Worm (Caenorhabditis elegans) whole organism, L2 larva: ENCODE measurements around the gene ZK867.2.

ENCODE experiments used
- C34F6.9 ChIP-seq: fragments of 150-350 bp; optimal IDR thresholded peaks from 2 replicates; lab custom pipeline; 2014; ENCODE audit warnings: missing biosample characterization, missing genetic modification characterization
- R02D3.7 ChIP-seq: fragments of 150-350 bp; optimal IDR thresholded peaks from 2 replicates; lab custom pipeline; 2014; ENCODE audit warnings: missing biosample characterization, missing genetic modification characterization
- alr-1 ChIP-seq: fragments of 150-350 bp; optimal IDR thresholded peaks from 2 replicates; lab custom pipeline; 2014; ENCODE audit warnings: missing biosample characterization, missing genetic modification characterization
- ama-1 ChIP-seq: fragments of 150-350 bp; optimal IDR thresholded peaks from 2 replicates; lab custom pipeline; 2018; ENCODE audit warnings: inconsistent platforms
- blmp-1 ChIP-seq: sonication (generic microtip); optimal IDR thresholded peaks from 2 replicates; lab custom pipeline; 2017; ENCODE audit warnings: missing genetic modification characterization, mild to moderate bottlenecking, missing compliant biosample characterization, antibody characterized with exemption, moderate library complexity; ENCODE audit not compliant: insufficient read depth
- ceh-82 ChIP-seq: fragments of 150-350 bp; optimal IDR thresholded peaks from 2 replicates; lab custom pipeline; 2014; ENCODE audit warnings: missing biosample characterization, missing genetic modification characterization
- crh-2 ChIP-seq: sonication (generic microtip); optimal IDR thresholded peaks from 2 replicates; lab custom pipeline; 2017; ENCODE audit warnings: missing biosample characterization, missing genetic modification characterization
- dmd-4 ChIP-seq: sonication (generic microtip); optimal IDR thresholded peaks from 2 replicates; lab custom pipeline; 2017; ENCODE audit warnings: missing biosample characterization, missing genetic modification characterization
- egl-27 ChIP-seq: sonication (generic microtip); optimal IDR thresholded peaks from 3 replicates; lab custom pipeline; 2017; ENCODE audit warnings: missing biosample characterization, missing genetic modification reagents, missing genetic modification characterization
- elt-1 ChIP-seq: fragments of 150-350 bp; optimal IDR thresholded peaks from 2 replicates; lab custom pipeline; 2014; ENCODE audit warnings: missing biosample characterization, missing genetic modification characterization
- fos-1 ChIP-seq: fragments of 150-350 bp; optimal IDR thresholded peaks from 2 replicates; lab custom pipeline; 2014; ENCODE audit warnings: missing biosample characterization, missing genetic modification characterization
- gmeb-1 ChIP-seq: fragments of 150-350 bp; optimal IDR thresholded peaks from 2 replicates; lab custom pipeline; 2014; ENCODE audit warnings: missing biosample characterization, missing genetic modification characterization
- lin-11 ChIP-seq: fragments of 150-350 bp; sonication (generic microtip); optimal IDR thresholded peaks from 2 replicates; lab custom pipeline; 2014; ENCODE audit warnings: missing biosample characterization, missing genetic modification characterization, inconsistent platforms, mixed read lengths
- lin-13 ChIP-seq: fragments of 150-350 bp; optimal IDR thresholded peaks from 2 replicates; lab custom pipeline; 2014; ENCODE audit warnings: missing biosample characterization, missing genetic modification reagents, missing genetic modification characterization
- lsy-2 ChIP-seq, 2 experiments: fragments of 150-350 bp in 1 of 2; sonication (generic microtip) in 1 of 2; optimal IDR thresholded peaks; 2 replicates each; lab custom pipeline; 2014 to 2017; ENCODE audit warnings: missing biosample characterization in 2 of 2, missing genetic modification characterization in 2 of 2
- mab-5 ChIP-seq: fragments of 150-350 bp; optimal IDR thresholded peaks from 2 replicates; lab custom pipeline; 2014; ENCODE audit warnings: missing biosample characterization, missing genetic modification characterization
- mbf-1 ChIP-seq: sonication (generic microtip); optimal IDR thresholded peaks from 2 replicates; lab custom pipeline; 2017; ENCODE audit warnings: missing biosample characterization, missing genetic modification characterization
- nhr-10 ChIP-seq: sonication (generic microtip); optimal IDR thresholded peaks from 2 replicates; lab custom pipeline; 2017; ENCODE audit warnings: missing biosample characterization, missing genetic modification characterization
- nhr-11 ChIP-seq: fragments of 150-350 bp; optimal IDR thresholded peaks from 2 replicates; lab custom pipeline; 2014; ENCODE audit warnings: missing biosample characterization, missing genetic modification characterization
- nhr-129 ChIP-seq: fragments of 150-350 bp; optimal IDR thresholded peaks from 2 replicates; lab custom pipeline; 2014; ENCODE audit warnings: missing biosample characterization, missing genetic modification characterization
- nhr-23 ChIP-seq: fragments of 150-350 bp; optimal IDR thresholded peaks from 2 replicates; lab custom pipeline; 2014; ENCODE audit warnings: missing biosample characterization, missing genetic modification reagents, missing genetic modification characterization
- nhr-237 ChIP-seq: fragments of 150-350 bp; optimal IDR thresholded peaks from 2 replicates; lab custom pipeline; 2014; ENCODE audit warnings: missing biosample characterization, missing genetic modification characterization
- nhr-25 ChIP-seq: fragments of 150-350 bp; sonication (generic microtip); optimal IDR thresholded peaks from 3 replicates; lab custom pipeline; 2014; ENCODE audit warnings: missing biosample characterization, missing genetic modification characterization
- nhr-6 ChIP-seq: fragments of 150-350 bp; optimal IDR thresholded peaks from 2 replicates; lab custom pipeline; 2014; ENCODE audit warnings: missing biosample characterization, missing genetic modification characterization
- nhr-77 ChIP-seq: fragments of 150-350 bp; optimal IDR thresholded peaks from 2 replicates; lab custom pipeline; 2014; ENCODE audit warnings: missing biosample characterization, missing genetic modification characterization
- skn-1 ChIP-seq: sonication (generic microtip); optimal IDR thresholded peaks from 2 replicates; lab custom pipeline; 2017; ENCODE audit warnings: missing biosample characterization, missing genetic modification characterization
- sma-9 ChIP-seq, 2 experiments: fragments of 150-350 bp in 1 of 2; sonication (generic microtip) in 1 of 2; optimal IDR thresholded peaks; 2 replicates each; lab custom pipeline; 2014 to 2016; ENCODE audit warnings: missing genetic modification characterization in 2 of 2, mild to moderate bottlenecking in 1 of 2, missing biosample characterization in 1 of 2, missing compliant biosample characterization in 1 of 2, missing genetic modification reagents in 1 of 2, moderate library complexity in 1 of 2
- unc-39 ChIP-seq: fragments of 150-350 bp; optimal IDR thresholded peaks from 2 replicates; lab custom pipeline; 2014; ENCODE audit warnings: missing biosample characterization, missing genetic modification characterization
- unc-55 ChIP-seq: fragments of 150-350 bp; sonication (generic microtip); optimal IDR thresholded peaks from 3 replicates; lab custom pipeline; 2014; ENCODE audit warnings: missing biosample characterization, missing genetic modification reagents, missing genetic modification characterization
- unc-62 ChIP-seq: fragments of 150-350 bp; optimal IDR thresholded peaks from 2 replicates; lab custom pipeline; 2014; ENCODE audit warnings: missing biosample characterization, missing genetic modification reagents, missing genetic modification characterization
- zag-1 ChIP-seq: fragments of 150-350 bp; optimal IDR thresholded peaks from 2 replicates; lab custom pipeline; 2014; ENCODE audit warnings: missing biosample characterization, missing genetic modification characterization
- ztf-1 ChIP-seq: fragments of 200-800 bp; sonication (Bioruptor generic); conservative IDR thresholded peaks from 2 replicates; pipeline ENCODE4 v1.3.6; 2022; ENCODE audit warnings: missing genetic modification characterization, missing compliant biosample characterization
- ztf-4 ChIP-seq: fragments of 150-350 bp; optimal IDR thresholded peaks from 2 replicates; lab custom pipeline; 2014; ENCODE audit warnings: missing biosample characterization, missing genetic modification characterization

The ZK867.2 gene

DNA sequence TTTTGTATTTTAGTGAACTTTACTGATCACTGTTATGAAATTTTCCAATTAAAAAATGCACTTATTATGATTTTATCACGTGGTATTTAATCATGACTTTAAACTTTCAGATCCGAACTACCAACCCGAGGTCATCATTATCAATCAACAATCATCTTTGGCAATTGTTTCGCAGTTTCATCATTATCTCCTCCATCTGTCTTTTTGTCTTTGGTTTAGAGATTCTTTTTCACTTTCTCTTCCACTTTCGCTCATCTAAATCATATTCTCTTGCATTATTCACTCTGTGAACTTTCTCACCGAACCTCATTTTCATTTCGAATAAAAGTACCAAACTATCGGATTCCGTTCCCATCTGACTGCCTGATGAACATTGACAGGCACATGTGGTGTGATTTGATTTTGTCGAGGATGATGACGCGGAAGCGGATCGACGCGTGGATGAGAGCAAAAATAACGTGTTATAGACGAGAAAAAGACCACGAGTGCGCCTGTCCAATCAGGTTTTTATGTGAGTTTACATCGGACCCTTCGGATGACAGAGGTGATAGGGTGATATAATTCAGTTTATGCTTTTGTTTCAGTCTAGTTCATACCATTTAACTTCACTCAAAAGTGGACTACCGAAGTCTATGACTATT, 4.1 kb downstream of the ZK867.2 start:
- TF ChIP-seq blmp-1 (tag; lab: Kevin White, UChicago) = peak; percentile 93
- TF ChIP-seq elt-1 (tag; lab: Kevin White, UChicago) = no peak
- peak; percentile 35 for TF ChIP-seq sma-9 (GFP tag; optimal IDR thresholded peaks at IDR 0.05; lab: Kevin White, UChicago)
- no peak for TF ChIP-seq sma-9 (tag; optimal IDR thresholded peaks at IDR 0.05; lab: Kevin White, UChicago)
- TF ChIP-seq mab-5 = no peak
- peak; percentile 50 for TF ChIP-seq nhr-129 (tag; lab: Kevin White, UChicago)
- TF ChIP-seq C34F6.9 (tag; lab: Kevin White, UChicago) = peak; percentile 10

ce11 chrX:7211405-7211804, 4.9 kb downstream of the ZK867.2 start, which contains the start of gene spp-22:
Gene spp-22 (plus strand): TSS chrX:7211705.
- TF ChIP-seq dmd-4 (tag; lab: Kevin White, UChicago) (no peak), nhr-11 (no peak), sma-9 (GFP tag; optimal IDR thresholded peaks at IDR 0.05; lab: Kevin White, UChicago) (no peak), sma-9 (tag; optimal IDR thresholded peaks at IDR 0.05; lab: Kevin White, UChicago) (no peak), unc-62 (GFP tag; lab: Kevin White, UChicago) (no peak), blmp-1 (tag; lab: Kevin White, UChicago) (no peak), gmeb-1 (tag; lab: Kevin White, UChicago) (no peak), alr-1 (tag; lab: Kevin White, UChicago) (no peak), lin-11 (tag; lab: Kevin White, UChicago) (no peak), lin-13 (no peak), fos-1 (tag; lab: Kevin White, UChicago) (no peak), R02D3.7 (tag; lab: Kevin White, UChicago) (no peak), ceh-82 (tag; lab: Kevin White, UChicago) (no peak), nhr-237 (tag; lab: Kevin White, UChicago) (no peak), unc-39 (no peak), skn-1 (no peak)

ce11 chrX:7217704-7218479, 11.4 kb downstream of the ZK867.2 start, which contains the start of gene syd-9:
Gene syd-9 (plus strand): TSS chrX:7218097.
- TF ChIP-seq sma-9 (GFP tag; optimal IDR thresholded peaks at IDR 0.05; lab: Kevin White, UChicago) (peak; percentile 19), sma-9 (tag; optimal IDR thresholded peaks at IDR 0.05; lab: Kevin White, UChicago) (no peak), nhr-6 (tag; lab: Kevin White, UChicago) (no peak), nhr-129 (tag; lab: Kevin White, UChicago) (peak; percentile 44), R02D3.7 (tag; lab: Kevin White, UChicago) (no peak)

DNA sequence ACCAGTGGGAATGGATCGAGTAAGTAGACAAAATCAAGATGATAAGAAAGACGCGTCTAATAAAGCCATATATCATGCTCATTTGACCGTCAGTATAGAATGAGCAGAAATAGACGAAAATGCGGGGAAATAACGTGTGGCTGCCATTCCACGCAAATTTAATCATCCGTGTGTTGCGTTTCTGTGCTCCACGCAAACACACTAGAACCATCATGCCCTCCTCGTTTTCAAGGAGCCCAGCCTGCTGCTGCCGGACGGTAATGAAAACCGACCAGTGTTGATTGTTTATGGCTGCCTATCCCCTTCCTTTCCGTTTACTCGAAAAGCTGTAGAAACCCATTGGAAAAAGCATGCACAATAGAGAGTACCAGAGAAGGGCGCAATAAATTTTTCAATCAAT, 13.7 kb downstream of the ZK867.2 start:
- TF ChIP-seq ztf-1 (GFP tag; lab: Robert Waterston, UW) = no peak
- TF ChIP-seq nhr-25 (tag; lab: Kevin White, UChicago) = no peak
- no peak for TF ChIP-seq egl-27 (tag; lab: Kevin White, UChicago)
- no peak for TF ChIP-seq nhr-237 (tag; lab: Kevin White, UChicago)
- no peak for TF ChIP-seq gmeb-1 (tag; lab: Kevin White, UChicago)
- no peak for TF ChIP-seq crh-2

DNA sequence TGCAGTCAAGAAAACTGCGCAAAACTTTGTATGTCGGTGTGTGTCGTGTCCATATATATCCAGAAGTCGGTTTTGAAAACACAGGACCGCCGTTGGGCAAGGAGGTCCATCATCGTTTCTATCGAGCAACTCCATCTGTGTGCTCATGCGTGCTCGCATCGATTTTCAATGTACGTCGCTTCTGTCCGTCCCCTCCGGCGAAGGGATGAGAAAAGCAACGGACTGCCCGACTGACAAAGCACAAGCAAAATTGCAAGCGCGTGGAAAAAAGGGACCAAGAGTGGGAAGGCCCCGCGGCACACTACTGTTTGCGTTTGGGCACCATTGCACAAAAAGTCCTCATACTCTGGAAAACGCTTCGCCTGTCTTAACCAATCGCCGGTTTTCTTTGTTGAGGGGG, 15.9 kb downstream of the ZK867.2 start:
- TF ChIP-seq unc-55 (peak; percentile 30), lsy-2 (tag; optimal IDR thresholded peaks at IDR 0.05; lab: Kevin White, UChicago) (no peak)

DNA sequence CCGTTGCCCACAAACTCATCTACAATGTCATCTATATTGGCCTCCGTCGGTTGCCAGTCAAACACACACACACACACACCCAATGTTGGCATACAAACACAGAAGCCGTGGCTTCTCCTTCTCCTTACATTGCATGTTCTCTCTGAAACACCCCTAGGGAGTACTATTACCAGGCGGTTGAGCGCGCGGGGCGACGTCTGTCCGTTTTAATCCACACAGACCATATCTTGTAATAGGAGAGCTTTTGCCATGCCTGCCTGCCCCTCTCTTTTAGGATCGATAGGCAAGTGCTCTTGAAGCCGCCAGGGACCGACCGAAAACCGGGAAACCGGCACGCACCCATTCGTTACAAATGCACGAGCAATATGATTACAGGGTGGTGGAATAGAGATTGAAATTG, 18.0 kb downstream of the ZK867.2 start:
- TF ChIP-seq nhr-11 = no peak
- no peak for TF ChIP-seq nhr-25 (tag; lab: Kevin White, UChicago)
- no peak for TF ChIP-seq nhr-237 (tag; lab: Kevin White, UChicago)
- TF ChIP-seq C34F6.9 (tag; lab: Kevin White, UChicago) = no peak
- TF ChIP-seq nhr-77 (tag; lab: Kevin White, UChicago) = no peak
- no peak for TF ChIP-seq gmeb-1 (tag; lab: Kevin White, UChicago)
- no peak for TF ChIP-seq ama-1 (lab: Kevin White, UChicago)
- TF ChIP-seq mbf-1 (tag; lab: Kevin White, UChicago) = no peak
- no peak for TF ChIP-seq nhr-23
- TF ChIP-seq sma-9 (GFP tag; optimal IDR thresholded peaks at IDR 0.05; lab: Kevin White, UChicago) = no peak
- no peak for TF ChIP-seq sma-9 (tag; optimal IDR thresholded peaks at IDR 0.05; lab: Kevin White, UChicago)
- TF ChIP-seq nhr-129 (tag; lab: Kevin White, UChicago) = no peak
- TF ChIP-seq ztf-4 (tag; lab: Kevin White, UChicago) = no peak
- TF ChIP-seq unc-39 = no peak
- TF ChIP-seq fos-1 (tag; lab: Kevin White, UChicago) = no peak
- TF ChIP-seq zag-1 = no peak
- TF ChIP-seq alr-1 (tag; lab: Kevin White, UChicago) = no peak
- no peak for TF ChIP-seq nhr-10
- no peak for TF ChIP-seq lin-11 (tag; lab: Kevin White, UChicago)
- no peak for TF ChIP-seq egl-27 (tag; lab: Kevin White, UChicago)
